Worm (Caenorhabditis elegans): Measurements from ENCODE around the gene comt-2.

Gene comt-2

DNA sequence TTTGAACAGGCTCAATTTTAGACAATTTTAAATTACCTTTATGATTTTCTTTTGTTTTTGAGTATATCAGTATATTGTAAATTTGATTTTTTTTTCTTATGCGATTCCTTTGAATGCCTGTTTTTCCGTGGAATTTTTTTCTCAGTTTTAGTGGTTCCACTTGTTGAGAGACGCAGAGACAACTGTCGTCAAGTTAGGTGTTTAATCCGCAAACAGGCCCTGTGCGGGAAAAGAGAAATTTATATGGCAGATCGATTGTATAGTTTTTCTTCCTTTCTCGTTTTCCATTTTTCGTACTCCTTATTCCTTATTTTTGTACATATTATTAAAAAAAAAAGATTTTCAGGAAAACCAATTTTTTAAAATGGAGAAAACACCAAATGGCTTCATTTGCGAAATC lies 4.7 kb upstream of the comt-2 start, which contains the start of gene F36D3.1 (continued):
- no peak for TF ChIP-seq grh-1 (GFP tag; IDR thresholded peaks at IDR 0.05)
- peak; percentile 45 for TF ChIP-seq lin-13 (GFP tag; optimal IDR thresholded peaks at IDR 0.05)
- no peak for TF ChIP-seq sox-4 (tag; optimal IDR thresholded peaks at IDR 0.05)
- no peak for TF ChIP-seq elt-2 (tag; optimal IDR thresholded peaks at IDR 0.05)
- peak; percentile 28 for TF ChIP-seq tbx-2 (tag; optimal IDR thresholded peaks at IDR 0.05)
- TF ChIP-seq snu-23 (GFP tag; optimal IDR thresholded peaks at IDR 0.05), result peak; percentile 64
- no peak for TF ChIP-seq fkh-8 (tag; optimal IDR thresholded peaks at IDR 0.05)
- no peak for TF ChIP-seq pag-3 (tag; optimal IDR thresholded peaks at IDR 0.05; ENCODE audit: borderline replicate concordance, insufficient read depth)
- TF ChIP-seq nhr-47 (tag; optimal IDR thresholded peaks at IDR 0.05), result peak; percentile 58
- peak; percentile 15 for TF ChIP-seq nhr-90 (tag; optimal IDR thresholded peaks at IDR 0.05; ENCODE audit: poor library complexity)
- no peak for TF ChIP-seq irx-1 (tag; optimal IDR thresholded peaks at IDR 0.05)
- no peak for TF ChIP-seq pax-3 (tag; optimal IDR thresholded peaks at IDR 0.05)
- peak; percentile 83 to 90 (median 85) for TF ChIP-seq dpl-1 (GFP tag; optimal IDR thresholded peaks at IDR 0.05)
- TF ChIP-seq lin-15B (tag; optimal IDR thresholded peaks at IDR 0.05), result peak; percentile 26
- TF ChIP-seq ceh-88 (GFP tag; IDR thresholded peaks at IDR 0.05), result no peak
- no peak for TF ChIP-seq egl-13 (tag; optimal IDR thresholded peaks at IDR 0.05)
- TF ChIP-seq fkh-10 (GFP tag; optimal IDR thresholded peaks at IDR 0.05), result no peak
- TF ChIP-seq mep-1 (tag; optimal IDR thresholded peaks at IDR 0.05), result peak; percentile 68
- TF ChIP-seq nhr-12 (tag; optimal IDR thresholded peaks at IDR 0.05), result no peak
- TF ChIP-seq nhr-77 (tag; optimal IDR thresholded peaks at IDR 0.05), result no peak
- peak; percentile 57 to 83 for TF ChIP-seq lsy-2 (tag; optimal IDR thresholded peaks at IDR 0.05)
- TF ChIP-seq isw-1 (GFP tag; IDR thresholded peaks at IDR 0.05), result no peak
- TF ChIP-seq efl-3 (GFP tag; optimal IDR thresholded peaks at IDR 0.05), result no peak
- TF ChIP-seq xbp-1 (tag; optimal IDR thresholded peaks at IDR 0.05), result peak; percentile 39
- no peak for TF ChIP-seq aha-1 (tag; optimal IDR thresholded peaks at IDR 0.05)
- no peak for TF ChIP-seq tlp-1 (tag; optimal IDR thresholded peaks at IDR 0.05)
- TF ChIP-seq vab-15 (tag; optimal IDR thresholded peaks at IDR 0.05), result no peak
- TF ChIP-seq nhr-76 (tag; optimal IDR thresholded peaks at IDR 0.05), result no peak
- TF ChIP-seq aly-2 (tag; optimal IDR thresholded peaks at IDR 0.05), result no peak
- no peak for TF ChIP-seq nhr-71 (tag; optimal IDR thresholded peaks at IDR 0.05)
- peak; percentile 26; the same call in 1 of the 2 replicates for TF ChIP-seq nhr-19 (GFP tag; conservative IDR thresholded peaks at IDR 0.05)
- TF ChIP-seq unc-62 (GFP tag; optimal IDR thresholded peaks at IDR 0.05), result no peak
- TF ChIP-seq ama-1 (optimal IDR thresholded peaks at IDR 0.05), result no peak
- peak; percentile 40 for TF ChIP-seq skn-1 (tag; optimal IDR thresholded peaks at IDR 0.05)
- no peak for TF ChIP-seq mab-9 (GFP tag; IDR thresholded peaks at IDR 0.05)
- TF ChIP-seq C34B4.2 (tag; optimal IDR thresholded peaks at IDR 0.05), result no peak
- no peak for TF ChIP-seq nhr-85 (tag)
- TF ChIP-seq unc-30 (tag; optimal IDR thresholded peaks at IDR 0.05), result no peak
- TF ChIP-seq jun-1 (tag; optimal IDR thresholded peaks at IDR 0.05), result no peak
- TF ChIP-seq blmp-1 (tag; optimal IDR thresholded peaks at IDR 0.05), result peak; percentile 71
- no peak for TF ChIP-seq pqm-1 (tag; optimal IDR thresholded peaks at IDR 0.05)
- no peak for TF ChIP-seq ceh-90 (tag; optimal IDR thresholded peaks at IDR 0.05)
- TF ChIP-seq swsn-7 (tag; optimal IDR thresholded peaks at IDR 0.05), result peak; percentile 54
- peak; percentile 84 for TF ChIP-seq F16B12.6 (tag; optimal IDR thresholded peaks at IDR 0.05)
- no peak for TF ChIP-seq mdl-1 (tag; optimal IDR thresholded peaks at IDR 0.05)
- no peak for TF ChIP-seq Y116A8C.19 (tag; optimal IDR thresholded peaks at IDR 0.05; ENCODE audit: borderline replicate concordance)
- TF ChIP-seq unc-130 (tag; optimal IDR thresholded peaks at IDR 0.05), result peak; percentile 59
- peak; percentile 7 for TF ChIP-seq unc-86 (tag; optimal IDR thresholded peaks at IDR 0.05)
- TF ChIP-seq ets-5 (GFP tag; IDR thresholded peaks at IDR 0.05), result no peak
- TF ChIP-seq nhr-20 (tag; optimal IDR thresholded peaks at IDR 0.05), result peak; percentile 22
